Worm (Caenorhabditis elegans) whole organism, L3 larva: ENCODE data around the gene vrp-1.
A peak's percentile ranks its signal among the peaks of the same experiment; 100 is the strongest.

Source experiments
- R02D3.7 ChIP-seq: fragments of 150-350 bp; optimal IDR thresholded peaks from 2 replicates; lab custom pipeline; 2014; ENCODE audit warnings: missing biosample characterization, missing genetic modification characterization
- ZK546.5 ChIP-seq: sonication (generic microtip); optimal IDR thresholded peaks from 2 replicates; lab custom pipeline; 2017; ENCODE audit warnings: missing biosample characterization, missing genetic modification characterization
- ama-1 ChIP-seq: fragments of 150-350 bp; optimal IDR thresholded peaks from 2 replicates; lab custom pipeline; 2018
- ceh-16 ChIP-seq: sonication (generic microtip); optimal IDR thresholded peaks from 2 replicates; lab custom pipeline; 2017; ENCODE audit warnings: missing biosample characterization, missing genetic modification characterization
- ceh-28 ChIP-seq: fragments of 150-350 bp; optimal IDR thresholded peaks from 2 replicates; lab custom pipeline; 2014; ENCODE audit warnings: missing biosample characterization, missing genetic modification reagents, missing genetic modification characterization
- ceh-82 ChIP-seq: fragments of 150-350 bp; optimal IDR thresholded peaks from 2 replicates; lab custom pipeline; 2014; ENCODE audit warnings: missing biosample characterization, missing genetic modification characterization
- ceh-9 ChIP-seq: sonication (generic microtip); optimal IDR thresholded peaks from 2 replicates; lab custom pipeline; 2018; ENCODE audit warnings: missing biosample characterization, missing genetic modification characterization
- daf-12 ChIP-seq: fragments of 150-350 bp; optimal IDR thresholded peaks from 2 replicates; lab custom pipeline; 2014; ENCODE audit warnings: missing biosample characterization, missing genetic modification reagents, missing genetic modification characterization
- egl-5 ChIP-seq: fragments of 150-350 bp; optimal IDR thresholded peaks from 2 replicates; lab custom pipeline; 2017; ENCODE audit warnings: missing biosample characterization, missing genetic modification reagents, missing genetic modification characterization, inconsistent platforms
- elt-1 ChIP-seq: fragments of 150-350 bp; optimal IDR thresholded peaks from 2 replicates; lab custom pipeline; 2014; ENCODE audit warnings: missing biosample characterization, missing genetic modification characterization
- elt-2 ChIP-seq: sonication (generic microtip); optimal IDR thresholded peaks from 2 replicates; lab custom pipeline; 2016; ENCODE audit warnings: missing genetic modification reagents, mild to moderate bottlenecking, missing genetic modification characterization, missing compliant biosample characterization
- elt-3 ChIP-seq, 3 experiments: fragments of 150-350 bp in 1 of 3; sonication (generic microtip) in 2 of 3; optimal IDR thresholded peaks; 2 replicates in 2 of 3; 4 replicates in 1 of 3; lab custom pipeline; 2014 to 2017; ENCODE audit warnings: missing biosample characterization in 3 of 3, missing genetic modification characterization in 3 of 3
- eor-1 ChIP-seq, 2 experiments: fragments of 150-350 bp; optimal IDR thresholded peaks; 2 replicates each; lab custom pipeline; 2014 to 2018; ENCODE audit warnings: missing biosample characterization in 2 of 2, missing genetic modification characterization in 2 of 2
- fkh-10 ChIP-seq: sonication (generic microtip); optimal IDR thresholded peaks from 2 replicates; lab custom pipeline; 2017; ENCODE audit warnings: missing biosample characterization, missing genetic modification reagents, missing genetic modification characterization
- fkh-2 ChIP-seq: fragments of 150-350 bp; optimal IDR thresholded peaks from 2 replicates; lab custom pipeline; 2014; ENCODE audit warnings: missing biosample characterization, missing genetic modification reagents, missing genetic modification characterization
- fos-1 ChIP-seq: fragments of 150-350 bp; optimal IDR thresholded peaks from 2 replicates; lab custom pipeline; 2014; ENCODE audit warnings: missing biosample characterization, missing genetic modification characterization
- jun-1 ChIP-seq: fragments of 150-350 bp; optimal IDR thresholded peaks from 2 replicates; lab custom pipeline; 2014; ENCODE audit warnings: missing biosample characterization, missing genetic modification reagents, missing genetic modification characterization
- lin-15B ChIP-seq: fragments of 150-350 bp; optimal IDR thresholded peaks from 2 replicates; lab custom pipeline; 2014; ENCODE audit warnings: missing biosample characterization, missing genetic modification characterization
- lin-39 ChIP-seq: fragments of 150-350 bp; optimal IDR thresholded peaks from 2 replicates; lab custom pipeline; 2018; ENCODE audit warnings: missing biosample characterization, missing genetic modification reagents, missing genetic modification characterization
- mml-1 ChIP-seq: fragments of 150-350 bp; sonication (generic microtip); optimal IDR thresholded peaks from 3 replicates; lab custom pipeline; 2014; ENCODE audit warnings: missing biosample characterization, missing genetic modification characterization
- nfya-1 ChIP-seq: sonication (generic microtip); optimal IDR thresholded peaks from 2 replicates; lab custom pipeline; 2017; ENCODE audit warnings: missing genetic modification characterization, mild to moderate bottlenecking, missing compliant biosample characterization, antibody characterized with exemption, moderate library complexity; ENCODE audit not compliant: insufficient read depth
- nhr-11 ChIP-seq: fragments of 150-350 bp; optimal IDR thresholded peaks from 2 replicates; lab custom pipeline; 2014; ENCODE audit warnings: missing biosample characterization, missing genetic modification characterization
- nhr-12 ChIP-seq: fragments of 150-350 bp; optimal IDR thresholded peaks from 2 replicates; lab custom pipeline; 2014; ENCODE audit warnings: missing biosample characterization, missing genetic modification characterization
- nhr-25 ChIP-seq: sonication (generic microtip); optimal IDR thresholded peaks from 2 replicates; lab custom pipeline; 2017; ENCODE audit warnings: missing biosample characterization, missing genetic modification characterization
- nhr-28 ChIP-seq: fragments of 150-350 bp; optimal IDR thresholded peaks from 2 replicates; lab custom pipeline; 2014; ENCODE audit warnings: missing biosample characterization, missing genetic modification characterization
- nhr-43 ChIP-seq: sonication (generic microtip); optimal IDR thresholded peaks from 2 replicates; lab custom pipeline; 2016; ENCODE audit warnings: mild to moderate bottlenecking, missing genetic modification characterization, missing compliant biosample characterization; ENCODE audit not compliant: poor library complexity, severe bottlenecking
- nhr-76 ChIP-seq: fragments of 150-350 bp; sonication (generic microtip); optimal IDR thresholded peaks from 5 replicates; lab custom pipeline; 2014; ENCODE audit warnings: missing biosample characterization, missing genetic modification characterization
- nhr-77 ChIP-seq: fragments of 150-350 bp; optimal IDR thresholded peaks from 2 replicates; lab custom pipeline; 2014; ENCODE audit warnings: missing biosample characterization, missing genetic modification characterization
- pha-4 ChIP-seq: fragments of 150-350 bp; optimal IDR thresholded peaks from 2 replicates; lab custom pipeline; 2014; ENCODE audit warnings: missing biosample characterization, missing genetic modification reagents, missing genetic modification characterization
- pqm-1 ChIP-seq: fragments of 150-350 bp; optimal IDR thresholded peaks from 2 replicates; lab custom pipeline; 2017; ENCODE audit warnings: missing biosample characterization, missing genetic modification characterization, inconsistent platforms
- snpc-4 ChIP-seq: fragments of 150-350 bp; optimal IDR thresholded peaks from 2 replicates; lab custom pipeline; 2014; ENCODE audit warnings: missing biosample characterization, missing genetic modification characterization
- tbx-2 ChIP-seq: sonication (generic microtip); optimal IDR thresholded peaks from 2 replicates; lab custom pipeline; 2016; ENCODE audit warnings: mild to moderate bottlenecking, missing genetic modification characterization, missing compliant biosample characterization
- unc-39 ChIP-seq: sonication (generic microtip); optimal IDR thresholded peaks from 4 replicates; lab custom pipeline; 2017; ENCODE audit warnings: missing biosample characterization, missing genetic modification characterization
- unc-62 ChIP-seq: fragments of 150-350 bp; sonication (generic microtip); optimal IDR thresholded peaks from 4 replicates; lab custom pipeline; 2014; ENCODE audit warnings: missing biosample characterization, missing genetic modification reagents, missing genetic modification characterization
- zag-1 ChIP-seq: fragments of 150-350 bp; optimal IDR thresholded peaks from 2 replicates; lab custom pipeline; 2014; ENCODE audit warnings: missing biosample characterization, missing genetic modification characterization
- ztf-11 ChIP-seq: fragments of 150-350 bp; optimal IDR thresholded peaks from 2 replicates; lab custom pipeline; 2014; ENCODE audit warnings: missing biosample characterization, missing genetic modification characterization
- ztf-4 ChIP-seq: fragments of 150-350 bp; optimal IDR thresholded peaks from 2 replicates; lab custom pipeline; 2014; ENCODE audit warnings: missing biosample characterization, missing genetic modification characterization

vrp-1 gene

DNA sequence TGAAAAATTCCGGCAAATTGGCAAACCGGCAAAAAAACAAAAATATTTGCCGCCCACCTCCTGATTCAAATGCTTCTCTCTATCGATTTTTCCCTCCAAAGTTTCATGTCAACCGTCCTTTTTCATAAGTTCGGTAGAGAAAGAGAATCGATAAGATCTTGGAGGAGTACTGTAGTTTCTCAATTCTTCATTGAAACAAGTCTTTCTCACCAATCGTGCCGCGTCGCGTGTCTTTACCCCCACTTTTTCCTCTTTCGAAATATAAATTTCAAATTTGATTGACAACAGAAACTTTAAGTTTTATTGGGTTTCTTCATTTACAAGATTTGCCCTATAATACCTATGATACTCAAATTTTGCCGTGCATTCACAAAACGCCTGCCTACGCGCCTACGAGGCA is 6.2 kb downstream of the vrp-1 start:
- TF ChIP-seq nfya-1 (peak; percentile 62), nhr-25 (peak; percentile 3), daf-12 (no peak), ztf-4 (no peak), ceh-28 (peak; percentile 4)

DNA sequence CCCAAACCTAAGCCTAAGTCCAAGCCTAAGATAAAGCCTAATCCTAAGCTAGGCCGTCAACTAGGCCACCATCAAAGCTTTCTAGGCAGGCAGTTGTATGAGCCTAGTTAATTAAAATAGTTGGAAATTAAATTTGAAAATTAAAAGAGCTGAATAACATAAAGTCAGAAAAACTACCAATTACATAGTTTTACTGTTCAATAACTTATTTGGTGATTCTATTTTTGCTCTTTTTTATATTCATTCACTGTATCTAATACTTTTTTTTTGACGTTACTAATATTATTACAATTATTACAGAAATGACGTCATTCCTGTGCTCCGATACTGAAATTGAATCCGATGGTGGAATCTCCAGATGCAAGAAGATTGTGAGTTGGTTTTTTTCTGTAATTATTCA is 7.1 kb downstream of the vrp-1 start, which contains the start of gene lin-22:
Gene lin-22, plus strand, starts transcription at position 301 of the 400 bp plus-strand sequence.
- TF ChIP-seq ceh-9 (tag; lab: Kevin White, UChicago) (no peak), nhr-77 (tag; lab: Kevin White, UChicago) (no peak), nhr-43 (no peak), pqm-1 (tag; lab: Kevin White, UChicago) (no peak), nhr-12 (tag; lab: Kevin White, UChicago) (no peak), mml-1 (tag; lab: Kevin White, UChicago) (no peak), ama-1 (no peak), jun-1 (tag; lab: Kevin White, UChicago) (no peak), ceh-16 (tag; lab: Kevin White, UChicago) (no peak), ztf-4 (no peak), nhr-28 (tag; lab: Kevin White, UChicago) (no peak)

DNA sequence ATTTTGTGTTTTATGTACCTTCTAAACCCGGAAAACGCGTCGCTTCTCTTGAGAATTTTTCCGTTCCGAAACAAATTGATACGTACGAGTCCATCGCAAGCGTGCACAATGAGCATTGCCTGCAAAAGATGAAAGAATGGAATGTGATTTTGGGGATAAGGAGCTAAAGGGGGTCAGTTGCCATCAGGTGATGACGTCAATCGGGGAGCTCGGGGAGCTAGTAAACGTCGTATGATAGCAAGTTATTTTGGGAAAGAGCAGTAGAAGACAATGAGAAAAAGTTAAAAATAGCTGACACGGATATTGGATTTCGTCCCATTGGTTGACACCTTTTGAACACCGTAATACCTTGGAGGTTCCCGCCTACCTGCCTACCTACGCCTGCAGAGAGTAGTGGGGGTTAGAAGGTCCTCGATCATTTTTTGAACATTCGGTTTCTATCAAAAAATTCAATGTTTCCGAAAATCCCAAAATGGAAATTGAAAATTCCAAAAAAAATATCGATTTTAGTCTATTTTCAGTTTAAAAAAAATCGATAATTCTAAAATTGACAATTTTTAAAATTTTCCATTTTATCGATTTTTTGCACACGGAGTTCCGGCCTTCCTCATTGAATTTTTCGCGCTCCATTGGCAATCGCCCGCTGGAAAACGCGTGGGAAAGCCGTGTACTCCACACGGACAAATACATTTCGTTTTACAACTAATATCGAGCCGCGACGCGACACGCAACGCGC is 13.7 kb downstream of the vrp-1 start:
- TF ChIP-seq eor-1 (tag; optimal IDR thresholded peaks at IDR 0.05; lab: Kevin White, UChicago) (no peak), ceh-9 (tag; lab: Kevin White, UChicago) (no peak), fos-1 (no peak), ceh-82 (tag; lab: Kevin White, UChicago) (no peak), nhr-28 (tag; lab: Kevin White, UChicago) (no peak), elt-1 (tag; lab: Kevin White, UChicago) (no peak), R02D3.7 (no peak), pqm-1 (tag; lab: Kevin White, UChicago) (no peak), lin-15B (tag; lab: Kevin White, UChicago) (no peak), ceh-16 (tag; lab: Kevin White, UChicago) (no peak), pha-4 (tag; lab: Kevin White, UChicago) (no peak), elt-2 (tag; lab: Kevin White, UChicago) (no peak), tbx-2 (tag; lab: Kevin White, UChicago) (no peak), daf-12 (no peak), fkh-10 (GFP tag; lab: Kevin White, UChicago) (no peak), unc-39 (tag; lab: Kevin White, UChicago) (no peak), unc-62 (GFP tag; lab: Kevin White, UChicago) (no peak), ztf-4 (no peak), ZK546.5 (tag; lab: Kevin White, UChicago) (no peak), nhr-43 (no peak), ceh-28 (peak; percentile 62), jun-1 (tag; lab: Kevin White, UChicago) (no peak), egl-5 (tag; lab: Kevin White, UChicago) (peak; percentile 22), zag-1 (tag; lab: Kevin White, UChicago) (no peak), lin-39 (peak; percentile 9), nfya-1 (peak; percentile 14), ama-1 (no peak), fkh-2 (tag; lab: Kevin White, UChicago) (no peak), nhr-11 (peak; percentile 44), nhr-76 (tag; lab: Kevin White, UChicago) (no peak)

DNA sequence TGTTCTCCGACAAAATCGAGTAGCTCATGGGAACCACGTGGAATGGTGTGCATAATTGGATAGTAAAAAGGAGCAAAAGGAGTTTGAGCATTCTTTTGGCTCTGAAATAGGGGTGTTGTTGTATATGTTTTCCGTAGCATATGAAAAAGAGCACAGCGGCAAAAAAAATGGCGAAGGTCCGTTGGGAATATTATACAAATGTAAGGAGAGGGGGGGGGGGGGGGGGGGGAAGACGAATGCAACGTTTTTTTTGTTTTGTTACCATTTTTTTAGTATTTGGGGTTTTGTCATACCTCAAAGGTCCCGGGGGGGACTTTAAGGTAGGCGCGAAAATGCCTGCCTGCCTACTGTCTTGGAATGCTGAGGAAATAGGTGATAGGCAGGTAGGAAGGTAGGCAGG is 16.5 kb downstream of the vrp-1 start, which contains the start of gene ndnf-1:
Gene ndnf-1, minus strand, starts transcription at position 101 of the 400 bp plus-strand sequence.
- no peak for TF ChIP-seq nhr-28 (tag; lab: Kevin White, UChicago)
- no peak for TF ChIP-seq egl-5 (tag; lab: Kevin White, UChicago)
- TF ChIP-seq fos-1 = no peak
- TF ChIP-seq snpc-4 (tag; lab: Kevin White, UChicago) = no peak
- TF ChIP-seq ztf-11 (tag; lab: Kevin White, UChicago) = no peak
- no peak for TF ChIP-seq zag-1 (tag; lab: Kevin White, UChicago)
- TF ChIP-seq nhr-25 = no peak
- TF ChIP-seq eor-1 (tag; optimal IDR thresholded peaks at IDR 0.05; lab: Kevin White, UChicago) = no peak
- TF ChIP-seq tbx-2 (tag; lab: Kevin White, UChicago) = no peak
- no peak for TF ChIP-seq ztf-4
- TF ChIP-seq elt-3 (tag; optimal IDR thresholded peaks at IDR 0.05; lab: Kevin White, UChicago) = no peak
- TF ChIP-seq elt-1 (tag; lab: Kevin White, UChicago) = no peak
- TF ChIP-seq ZK546.5 (tag; lab: Kevin White, UChicago) = no peak
- no peak for TF ChIP-seq ama-1
- no peak for TF ChIP-seq R02D3.7
- TF ChIP-seq nhr-11 = no peak
